Worm (Caenorhabditis elegans) whole organism, early embryonic: ENCODE results near the gene nhr-22.

Experiments used
- B0310.2 ChIP-seq: sonication (generic microtip); optimal IDR thresholded peaks from 2 replicates; lab custom pipeline; 2016; ENCODE audit warnings: mild to moderate bottlenecking, missing genetic modification characterization, missing compliant biosample characterization
- F13C5.2 ChIP-seq: sonication (generic microtip); optimal IDR thresholded peaks from 2 replicates; lab custom pipeline; 2017; ENCODE audit warnings: mild to moderate bottlenecking, missing genetic modification characterization, inconsistent platforms, missing compliant biosample characterization
- aly-1 ChIP-seq: sonication (generic microtip); optimal IDR thresholded peaks from 2 replicates; lab custom pipeline; 2016; ENCODE audit warnings: missing genetic modification characterization, missing compliant biosample characterization
- ama-1 ChIP-seq: fragments of 150-350 bp; optimal IDR thresholded peaks from 2 replicates; lab custom pipeline; 2014
- ceh-13 ChIP-seq: fragments of 200-800 bp; sonication (Bioruptor generic); optimal IDR thresholded peaks from 2 replicates; lab custom pipeline; 2018; ENCODE audit warnings: mild to moderate bottlenecking, missing genetic modification characterization, missing compliant biosample characterization
- ceh-36 ChIP-seq: sonication (generic microtip); optimal IDR thresholded peaks from 2 replicates; lab custom pipeline; 2016; ENCODE audit warnings: missing genetic modification characterization, inconsistent platforms, missing compliant biosample characterization
- ets-7 ChIP-seq: sonication (generic microtip); optimal IDR thresholded peaks from 2 replicates; lab custom pipeline; 2016; ENCODE audit warnings: missing genotype, missing genetic modification characterization, missing compliant biosample characterization
- flt-1 ChIP-seq: fragments of 200-800 bp; sonication (Bioruptor generic); IDR thresholded peaks from 2 replicates; pipeline ENCODE4 v1.3.6; 2022; ENCODE audit warnings: missing genetic modification characterization, missing compliant biosample characterization
- hmbx-1 ChIP-seq: sonication (generic microtip); optimal IDR thresholded peaks from 2 replicates; lab custom pipeline; 2016; ENCODE audit warnings: mild to moderate bottlenecking, missing genetic modification characterization, missing compliant biosample characterization
- hmg-4 ChIP-seq: fragments of 200-800 bp; sonication (Bioruptor generic); optimal IDR thresholded peaks from 2 replicates; lab custom pipeline; 2018; ENCODE audit warnings: mild to moderate bottlenecking, missing genetic modification characterization, missing compliant biosample characterization
- hnd-1 ChIP-seq: sonication (generic microtip); optimal IDR thresholded peaks from 2 replicates; lab custom pipeline; 2016; ENCODE audit warnings: missing genetic modification characterization, missing compliant biosample characterization
- pes-1 ChIP-seq: fragments of 200-800 bp; sonication (Bioruptor generic); IDR thresholded peaks from 2 replicates; pipeline ENCODE4 v1.3.6; 2022; ENCODE audit warnings: missing genetic modification reagents, missing genetic modification characterization, missing compliant biosample characterization
- scrt-1 ChIP-seq: fragments of 200-800 bp; sonication (Bioruptor generic); IDR thresholded peaks from 2 replicates; pipeline ENCODE4 v1.3.6; 2022; ENCODE audit warnings: missing genetic modification characterization, missing compliant biosample characterization
- sea-1 ChIP-seq: fragments of 200-800 bp; sonication (Bioruptor generic); conservative IDR thresholded peaks from 2 replicates; pipeline ENCODE4 v1.3.6; 2022; ENCODE audit warnings: missing genetic modification characterization, missing compliant biosample characterization
- tbx-11 ChIP-seq: fragments of 200-800 bp; sonication (Bioruptor generic); IDR thresholded peaks from 2 replicates; pipeline ENCODE4 v1.3.6; 2022; ENCODE audit warnings: missing genetic modification characterization, missing compliant biosample characterization
- tbx-37 ChIP-seq: fragments of 200-800 bp; sonication (Bioruptor generic); conservative IDR thresholded peaks from 2 replicates; pipeline ENCODE4 v1.3.6; 2022; ENCODE audit warnings: missing genetic modification reagents, missing genetic modification characterization, missing compliant biosample characterization
- tra-4 ChIP-seq: sonication (generic microtip); optimal IDR thresholded peaks from 2 replicates; lab custom pipeline; 2017; ENCODE audit warnings: missing genetic modification characterization, missing compliant biosample characterization

The nhr-22 gene

DNA sequence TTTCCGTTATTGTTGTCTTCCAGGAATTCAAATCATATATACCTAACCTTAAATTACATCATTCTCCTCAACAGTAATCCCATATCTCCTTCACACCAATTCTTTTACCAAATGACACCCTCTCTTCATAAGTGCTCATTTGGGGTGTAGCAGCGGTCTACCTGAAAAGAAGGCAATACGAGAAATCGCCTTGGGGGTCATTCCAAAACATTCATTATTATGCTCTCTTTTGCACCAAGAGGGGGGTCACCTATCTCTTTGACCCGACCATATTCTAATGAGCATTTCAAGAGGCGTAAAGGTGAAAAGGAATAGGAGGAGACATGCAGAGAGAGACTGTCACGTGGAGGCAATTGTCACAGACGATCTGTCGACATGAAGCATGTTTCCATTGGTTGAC, 12.7 kb downstream of the nhr-22 start:
- TF ChIP-seq ceh-13 (no peak), scrt-1 (GFP tag; lab: Robert Waterston, UW) (no peak), sea-1 (GFP tag; lab: Robert Waterston, UW) (no peak), pes-1 (GFP tag; lab: Robert Waterston, UW) (no peak), ama-1 (lab: Kevin White, UChicago) (no peak), ets-7 (tag; lab: Kevin White, UChicago) (no peak), hmbx-1 (no peak), aly-1 (tag; lab: Kevin White, UChicago) (no peak), tbx-37 (GFP tag; lab: Robert Waterston, UW) (no peak), flt-1 (no peak), B0310.2 (tag; lab: Kevin White, UChicago) (no peak)

ce11 chrII:6425993-6426392, 23.6 kb downstream of the nhr-22 start, which contains the start of gene col-75:
TSS of gene col-75 (plus strand) at chrII:6426293.
- no peak for TF ChIP-seq hnd-1 (tag; lab: Kevin White, UChicago)
- TF ChIP-seq F13C5.2 (tag; lab: Kevin White, UChicago) = no peak
- no peak for TF ChIP-seq ets-7 (tag; lab: Kevin White, UChicago)
- TF ChIP-seq ama-1 (lab: Kevin White, UChicago) = no peak
- no peak for TF ChIP-seq pes-1 (GFP tag; lab: Robert Waterston, UW)
- no peak for TF ChIP-seq sea-1 (GFP tag; lab: Robert Waterston, UW)
- TF ChIP-seq flt-1 = no peak
- TF ChIP-seq ceh-13 = no peak
- TF ChIP-seq aly-1 (tag; lab: Kevin White, UChicago) = no peak
- TF ChIP-seq tbx-37 (GFP tag; lab: Robert Waterston, UW) = no peak
- no peak for TF ChIP-seq hmg-4
- no peak for TF ChIP-seq hmbx-1
- TF ChIP-seq tra-4 = no peak
- TF ChIP-seq scrt-1 (GFP tag; lab: Robert Waterston, UW) = no peak
- no peak for TF ChIP-seq tbx-11 (GFP tag; lab: Robert Waterston, UW)
- no peak for TF ChIP-seq ceh-36 (tag; lab: Kevin White, UChicago)
- TF ChIP-seq B0310.2 (tag; lab: Kevin White, UChicago) = no peak

- no peak for TF ChIP-seq ama-1 (lab: Kevin White, UChicago)
- no peak for TF ChIP-seq aly-1 (tag; lab: Kevin White, UChicago)
- TF ChIP-seq tbx-37 (GFP tag; lab: Robert Waterston, UW) = no peak
- no peak for TF ChIP-seq flt-1
- no peak for TF ChIP-seq ceh-13
- TF ChIP-seq B0310.2 (tag; lab: Kevin White, UChicago) = no peak
- no peak for TF ChIP-seq hmg-4
- TF ChIP-seq pes-1 (GFP tag; lab: Robert Waterston, UW) = no peak
- TF ChIP-seq ceh-36 (tag; lab: Kevin White, UChicago) = no peak
- no peak for TF ChIP-seq hnd-1 (tag; lab: Kevin White, UChicago)
- TF ChIP-seq tra-4 = no peak
- TF ChIP-seq hmbx-1 = no peak
- no peak for TF ChIP-seq F13C5.2 (tag; lab: Kevin White, UChicago)
Observed at ce11 chrII:6422812-6423211, 26.8 kb downstream of the nhr-22 start, which contains the start of gene K03H9.3. TSS of gene K03H9.3 (plus strand) at chrII:6423112.

ce11 chrII:6419163-6419562, 30.4 kb downstream of the nhr-22 start:
- TF ChIP-seq scrt-1 (GFP tag; lab: Robert Waterston, UW) (no peak), flt-1 (no peak), pes-1 (GFP tag; lab: Robert Waterston, UW) (no peak), ceh-36 (tag; lab: Kevin White, UChicago) (no peak), ama-1 (lab: Kevin White, UChicago) (no peak), ets-7 (tag; lab: Kevin White, UChicago) (no peak), hmbx-1 (no peak), ceh-13 (no peak), tbx-37 (GFP tag; lab: Robert Waterston, UW) (no peak), hnd-1 (tag; lab: Kevin White, UChicago) (no peak), tbx-11 (GFP tag; lab: Robert Waterston, UW) (no peak), sea-1 (GFP tag; lab: Robert Waterston, UW) (no peak), aly-1 (tag; lab: Kevin White, UChicago) (no peak), hmg-4 (no peak), tra-4 (no peak), F13C5.2 (tag; lab: Kevin White, UChicago) (no peak), B0310.2 (tag; lab: Kevin White, UChicago) (no peak)

DNA sequence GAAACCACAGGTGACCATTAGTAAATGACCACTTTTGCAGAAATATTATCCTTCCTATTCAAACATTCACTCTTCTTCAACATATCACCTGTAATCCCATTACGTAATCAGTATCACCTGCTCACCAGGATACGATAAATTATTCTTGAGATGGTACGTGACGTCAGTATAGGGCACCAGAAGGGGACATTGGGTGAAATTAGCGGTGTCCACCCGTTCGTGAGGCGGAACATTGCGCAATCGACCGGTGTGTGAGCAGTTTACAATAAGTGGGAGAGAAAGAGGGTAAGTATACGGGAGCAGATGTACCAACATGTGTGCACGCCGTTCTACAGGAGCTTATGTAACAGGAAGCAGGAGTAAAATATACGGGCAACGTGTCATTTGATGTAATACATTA, 31.6 kb downstream of the nhr-22 start:
- TF ChIP-seq ama-1 (lab: Kevin White, UChicago) (no peak), aly-1 (tag; lab: Kevin White, UChicago) (no peak), tbx-37 (GFP tag; lab: Robert Waterston, UW) (no peak), ets-7 (tag; lab: Kevin White, UChicago) (no peak), scrt-1 (GFP tag; lab: Robert Waterston, UW) (no peak), ceh-13 (no peak), hnd-1 (tag; lab: Kevin White, UChicago) (no peak)

DNA sequence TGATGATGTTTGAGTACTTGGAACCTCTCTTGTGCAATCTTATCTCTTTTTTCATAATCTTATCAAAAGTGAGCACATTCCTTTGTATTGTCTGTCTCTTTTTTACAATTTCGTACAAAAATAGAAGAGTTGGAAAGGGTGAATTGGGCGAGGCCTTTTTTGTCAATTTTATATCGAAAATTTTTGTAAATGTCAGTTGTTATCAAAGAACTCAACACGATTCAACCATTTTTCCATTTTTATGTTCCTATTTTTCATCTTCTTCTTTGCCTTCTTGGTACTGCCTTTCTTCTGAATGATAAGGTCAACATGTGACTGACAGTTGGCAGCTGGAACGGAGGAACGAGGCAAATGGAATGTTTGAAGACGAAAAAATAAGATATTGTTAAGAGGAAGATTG, 35.8 kb downstream of the nhr-22 start:
- TF ChIP-seq hmg-4 = no peak
- TF ChIP-seq ceh-13 = no peak
- TF ChIP-seq F13C5.2 (tag; lab: Kevin White, UChicago) = no peak
- no peak for TF ChIP-seq tbx-11 (GFP tag; lab: Robert Waterston, UW)
- no peak for TF ChIP-seq aly-1 (tag; lab: Kevin White, UChicago)
- no peak for TF ChIP-seq hmbx-1
- no peak for TF ChIP-seq ceh-36 (tag; lab: Kevin White, UChicago)
- TF ChIP-seq B0310.2 (tag; lab: Kevin White, UChicago) = no peak
- TF ChIP-seq ets-7 (tag; lab: Kevin White, UChicago) = no peak
- no peak for TF ChIP-seq tra-4
- TF ChIP-seq tbx-37 (GFP tag; lab: Robert Waterston, UW) = no peak
- no peak for TF ChIP-seq hnd-1 (tag; lab: Kevin White, UChicago)
- no peak for TF ChIP-seq sea-1 (GFP tag; lab: Robert Waterston, UW)
- no peak for TF ChIP-seq pes-1 (GFP tag; lab: Robert Waterston, UW)
- no peak for TF ChIP-seq flt-1
- TF ChIP-seq scrt-1 (GFP tag; lab: Robert Waterston, UW) = no peak
- TF ChIP-seq ama-1 (lab: Kevin White, UChicago) = no peak
